Fruit fly (Drosophila melanogaster): ENCODE measurements around the gene S1P.

Gene S1P

dm6 chr3L:21568848-21569372, 48.3 kb downstream of the S1P start, which contains the start of the genes CRIF and SMC5 (continued):
- TF ChIP-seq ss (GFP tag; optimal IDR thresholded peaks at IDR 0.05) (no peak), CG6792 (GFP tag; optimal IDR thresholded peaks at IDR 0.05) (no peak), Ets96B (tag; optimal IDR thresholded peaks at IDR 0.05) (no peak), fd59A (GFP tag; optimal IDR thresholded peaks at IDR 0.05) (no peak), CG3032 (tag; optimal IDR thresholded peaks at IDR 0.05) (peak; percentile 60), CG7368 (GFP tag; optimal IDR thresholded peaks at IDR 0.05) (no peak), Sox102F (GFP tag; optimal IDR thresholded peaks at IDR 0.05) (no peak), Blimp-1 (GFP tag; optimal IDR thresholded peaks at IDR 0.05) (no peak), vri (GFP tag; optimal IDR thresholded peaks at IDR 0.05) (no peak), Ets21C (GFP tag; optimal IDR thresholded peaks at IDR 0.05) (peak; percentile 52), CG31627 (GFP tag; optimal IDR thresholded peaks at IDR 0.05) (peak; percentile 71), svp (GFP tag) (no peak), CG11902 (GFP tag; optimal IDR thresholded peaks at IDR 0.05) (peak; percentile 18), net (GFP tag; optimal IDR thresholded peaks at IDR 0.05) (no peak), CG1621 (tag; optimal IDR thresholded peaks at IDR 0.05) (no peak), Hr38 (GFP tag; optimal IDR thresholded peaks at IDR 0.05) (no peak)

dm6 chr3L:21568254-21568653, 48.9 kb downstream of the S1P start:
- TF ChIP-seq fkh (GFP tag; optimal IDR thresholded peaks at IDR 0.05) (no peak), spab (GFP tag; optimal IDR thresholded peaks at IDR 0.05) (no peak), CG6808 (GFP tag; optimal IDR thresholded peaks at IDR 0.05) (no peak), dsx (GFP tag; optimal IDR thresholded peaks at IDR 0.05; ENCODE audit: poor library complexity, severe bottlenecking) (no peak), cyc (GFP tag; optimal IDR thresholded peaks at IDR 0.05) (no peak), Hr4 (GFP tag; optimal IDR thresholded peaks at IDR 0.05) (no peak), CG4318 (GFP tag; optimal IDR thresholded peaks at IDR 0.05) (no peak), ss (GFP tag; optimal IDR thresholded peaks at IDR 0.05) (no peak), achi (GFP tag; optimal IDR thresholded peaks at IDR 0.05) (no peak), CG11294 (GFP tag; IDR thresholded peaks at IDR 0.05) (no peak; the same call in 1 of the 2 replicates), svp (GFP tag) (no peak), CG1621 (tag; optimal IDR thresholded peaks at IDR 0.05) (no peak), Lpt (GFP tag; optimal IDR thresholded peaks at IDR 0.05) (no peak)

- TF ChIP-seq CG6854 (GFP tag; optimal IDR thresholded peaks at IDR 0.05), result no peak
- TF ChIP-seq Hr39 (GFP tag; optimal IDR thresholded peaks at IDR 0.05), result no peak
- TF ChIP-seq achi (GFP tag; optimal IDR thresholded peaks at IDR 0.05), result no peak
- no peak for TF ChIP-seq CG8119 (GFP tag; IDR thresholded peaks at IDR 0.05)
- TF ChIP-seq Eip93F (GFP tag; optimal IDR thresholded peaks at IDR 0.05), result no peak
- no peak for TF ChIP-seq svp (GFP tag)
- TF ChIP-seq CG16779 (tag; optimal IDR thresholded peaks at IDR 0.05), result no peak
- TF ChIP-seq CG7368 (GFP tag; optimal IDR thresholded peaks at IDR 0.05), result no peak
- TF ChIP-seq CG32006 (GFP tag; optimal IDR thresholded peaks at IDR 0.05), result no peak
- no peak for TF ChIP-seq lz (GFP tag; optimal IDR thresholded peaks at IDR 0.05)
- TF ChIP-seq CG11294 (GFP tag; IDR thresholded peaks at IDR 0.05), result no peak
- TF ChIP-seq salr (GFP tag; optimal IDR thresholded peaks at IDR 0.05), result no peak
- no peak for TF ChIP-seq CG34406 (GFP tag; optimal IDR thresholded peaks at IDR 0.05)
These were observed 52.0 kb downstream of the S1P start, which contains the start of gene CG7634 for dm6 chr3L:21565126-21565525. TSS of gene CG7634 (plus strand) at chr3L:21565426.
